In genomic region chrV:18569445-18569844, ce11 we compare ENCODE assay signal across 2 worm cellular contexts.
TF ChIP-seq lines count a peak whose summit lies in the region.

No protein-coding gene starts in this region.

TF ChIP-seq in whole organism, L1 larva, 84 proteins besides CTCF, POLR2A, EP300 and RAD21 (continued from another document):
- TF ChIP-seq nhr-90 (tag; optimal IDR thresholded peaks at IDR 0.05; lab: Kevin White, UChicago; ENCODE audit: poor library complexity) (peak; percentile 14), nhr-76 (tag; optimal IDR thresholded peaks at IDR 0.05; lab: Kevin White, UChicago) (no peak), lin-35 (GFP tag; optimal IDR thresholded peaks at IDR 0.05; lab: Kevin White, UChicago) (peak in 1 of 2 experiments; percentile 53), pax-3 (tag; optimal IDR thresholded peaks at IDR 0.05; lab: Kevin White, UChicago) (no peak), lsy-2 (tag; optimal IDR thresholded peaks at IDR 0.05; lab: Kevin White, UChicago) (peak in 1 of 2 experiments; percentile 18), lin-14 (GFP tag; optimal IDR thresholded peaks at IDR 0.05; lab: Kevin White, UChicago) (peak; percentile 67), irx-1 (tag; optimal IDR thresholded peaks at IDR 0.05; lab: Kevin White, UChicago) (no peak), mab-9 (GFP tag; IDR thresholded peaks at IDR 0.05; lab: Robert Waterston, UW) (no peak), mdl-1 (tag; optimal IDR thresholded peaks at IDR 0.05; lab: Kevin White, UChicago) (peak in 1 of 2 experiments; percentile 39), dpl-1 (GFP tag; optimal IDR thresholded peaks at IDR 0.05; lab: Kevin White, UChicago) (peak in 1 of 3 experiments; percentile 15), C04F5.9 (tag; optimal IDR thresholded peaks at IDR 0.05; lab: Kevin White, UChicago) (no peak), elt-2 (tag; optimal IDR thresholded peaks at IDR 0.05; lab: Kevin White, UChicago) (no peak), unc-62 (GFP tag; optimal IDR thresholded peaks at IDR 0.05; lab: Kevin White, UChicago) (no peak), pag-3 (tag; optimal IDR thresholded peaks at IDR 0.05; lab: Kevin White, UChicago; ENCODE audit: borderline replicate concordance, insufficient read depth) (no peak)

TF ChIP-seq in whole organism, L4 larva, 104 proteins besides CTCF, POLR2A, EP300 and RAD21 (continued from another document):
- TF ChIP-seq Y105C5A.15 (GFP tag; IDR thresholded peaks at IDR 0.05; lab: Robert Waterston, UW): no peak
- TF ChIP-seq dmd-9 (GFP tag; IDR thresholded peaks at IDR 0.05; lab: Robert Waterston, UW): no peak
- no peak for TF ChIP-seq D1046.2 (GFP tag; IDR thresholded peaks at IDR 0.05; lab: Robert Waterston, UW)
- no peak for TF ChIP-seq attf-4 (tag; optimal IDR thresholded peaks at IDR 0.05; lab: Kevin White, UChicago)
